Worm (Caenorhabditis elegans): ENCODE data around the gene B0432.11.
A peak's percentile ranks its signal among the peaks of the same experiment; 100 is the strongest.
"Not testable (repeated sequence)": the region's sequence is repeated elsewhere in the genome, so short reads cannot be mapped to it uniquely, and the experiment has no call there.

The B0432.11 gene

ce11 chrII:255753-256152 lies 38.8 kb downstream of the B0432.11 start:
- not testable (repeated sequence) for TF ChIP-seq snpc-4 (GFP tag; optimal IDR thresholded peaks at IDR 0.05)
- TF ChIP-seq snpc-4 (tag; optimal IDR thresholded peaks at IDR 0.05), result peak in 2 of 4 experiments; percentile 84 to 91

- TF ChIP-seq ets-4 (GFP tag; optimal IDR thresholded peaks at IDR 0.05) (peak; percentile 42), madf-8 (GFP tag; conservative IDR thresholded peaks at IDR 0.05) (peak; percentile 56), hmg-1.2 (GFP tag; IDR thresholded peaks at IDR 0.05) (peak; percentile 73), nhr-179 (tag; optimal IDR thresholded peaks at IDR 0.05) (no peak), Y56A3A.18 (GFP tag; IDR thresholded peaks at IDR 0.05) (peak; percentile 53; the same call in 1 of the 2 replicates), dox-1 (GFP tag; IDR thresholded peaks at IDR 0.05) (peak; percentile 97), hlh-26 (GFP tag; conservative IDR thresholded peaks at IDR 0.05) (no peak), T26A5.8 (tag; optimal IDR thresholded peaks at IDR 0.05) (no peak), tbp1 (GFP tag; optimal IDR thresholded peaks at IDR 0.05) (peak; percentile 69), xnd-1 (tag; optimal IDR thresholded peaks at IDR 0.05) (peak; percentile 14), ama-1 (optimal IDR thresholded peaks at IDR 0.05) (no peak), ama-1 (GFP tag; optimal IDR thresholded peaks at IDR 0.05) (peak; percentile 7 to 67), rcor-1 (GFP tag; IDR thresholded peaks at IDR 0.05) (peak; percentile 79), lag-1 (GFP tag; IDR thresholded peaks at IDR 0.05) (no peak), attf-5 (GFP tag; optimal IDR thresholded peaks at IDR 0.05) (peak; percentile 98), dpl-1 (GFP tag; optimal IDR thresholded peaks at IDR 0.05) (peak; percentile 79), madf-10 (tag; optimal IDR thresholded peaks at IDR 0.05) (peak; percentile 80), D2030.7 (GFP tag; IDR thresholded peaks at IDR 0.05) (peak; percentile 93), K11D2.4 (GFP tag; IDR thresholded peaks at IDR 0.05) (peak; percentile 92), Y53F4B.3 (GFP tag; IDR thresholded peaks at IDR 0.05) (peak; percentile 63; the same call in 1 of the 2 replicates), snpc-4 (GFP tag; optimal IDR thresholded peaks at IDR 0.05) (peak; percentile 14), snpc-4 (tag; optimal IDR thresholded peaks at IDR 0.05) (peak in 2 of 4 experiments; percentile 57 to 86), Y95B8A.8 (GFP tag; IDR thresholded peaks at IDR 0.05) (peak; percentile 93), C17E4.6 (GFP tag; IDR thresholded peaks at IDR 0.05) (no peak), pha-4 (tag; optimal IDR thresholded peaks at IDR 0.05) (peak; percentile 65), chd-7 (tag; optimal IDR thresholded peaks at IDR 0.05) (peak; percentile 30), snpc-3.4 (tag; optimal IDR thresholded peaks at IDR 0.05) (peak; percentile 77), madf-6 (GFP tag; IDR thresholded peaks at IDR 0.05) (peak; percentile 80), ztf-26 (tag; optimal IDR thresholded peaks at IDR 0.05) (peak; percentile 76), lin-40 (tag; optimal IDR thresholded peaks at IDR 0.05) (peak; percentile 94), athp-1 (tag; optimal IDR thresholded peaks at IDR 0.05) (peak; percentile 96), cebp-2 (GFP tag; IDR thresholded peaks at IDR 0.05) (0 out of 2 replicates have a peak, but pooled peaks have one; percentile 35), F57A8.1 (GFP tag; optimal IDR thresholded peaks at IDR 0.05) (peak; percentile 13), attf-6 (GFP tag; IDR thresholded peaks at IDR 0.05) (0 out of 2 replicates have a peak, but pooled peaks have one; percentile 58), cebp-1 (GFP tag; IDR thresholded peaks at IDR 0.05) (peak; percentile 59; the same call in 1 of the 2 replicates), cebp-1 (tag; optimal IDR thresholded peaks at IDR 0.05) (no peak), atf-7 (tag; optimal IDR thresholded peaks at IDR 0.05) (peak; percentile 69), unc-130 (GFP tag; optimal IDR thresholded peaks at IDR 0.05) (peak; percentile 75), hlh-12 (tag; optimal IDR thresholded peaks at IDR 0.05) (no peak), ekl-4 (GFP tag; IDR thresholded peaks at IDR 0.05) (peak; percentile 88), mel-28 (tag; optimal IDR thresholded peaks at IDR 0.05; ENCODE audit: borderline replicate concordance) (peak; percentile 70), zfh-2 (GFP tag; conservative IDR thresholded peaks at IDR 0.05) (peak; percentile 70; the same call in 1 of the 2 replicates), akir-1 (GFP tag; optimal IDR thresholded peaks at IDR 0.05) (peak; percentile 18), attf-3 (GFP tag; conservative IDR thresholded peaks at IDR 0.05) (peak; percentile 80), F33H1.4 (GFP tag; IDR thresholded peaks at IDR 0.05) (peak; percentile 59), T07F8.4 (tag; optimal IDR thresholded peaks at IDR 0.05) (peak; percentile 29), nhr-120 (GFP tag; IDR thresholded peaks at IDR 0.05) (no peak)
These were observed 39.4 kb downstream of the B0432.11 start for ce11 chrII:255124-255523.

Measured in whole organism, young adult.